Worm (Caenorhabditis elegans) whole organism, young adult: ENCODE results near the gene srw-84.

ENCODE experiments used
- F10E7.11 ChIP-seq: sonication (generic microtip); optimal IDR thresholded peaks from 2 replicates; lab custom pipeline; 2017; ENCODE audit warnings: mild to moderate bottlenecking, missing genetic modification characterization, moderate library complexity, missing compliant biosample characterization
- F23B12.7 ChIP-seq: sonication (generic microtip); optimal IDR thresholded peaks from 2 replicates; lab custom pipeline; 2017; ENCODE audit warnings: missing genetic modification characterization, mild to moderate bottlenecking, missing compliant biosample characterization, antibody characterized with exemption, moderate library complexity; ENCODE audit not compliant: insufficient read depth
- F33H1.4 ChIP-seq: fragments of 200-800 bp; sonication (Bioruptor generic); IDR thresholded peaks from 2 replicates; pipeline ENCODE4 v1.3.6; 2022; ENCODE audit warnings: missing genetic modification reagents, missing genetic modification characterization, missing compliant biosample characterization
- F37B4.10 ChIP-seq: fragments of 200-800 bp; sonication (Bioruptor generic); IDR thresholded peaks from 2 replicates; pipeline ENCODE4 v1.3.6; 2022; ENCODE audit warnings: missing genetic modification characterization, missing compliant biosample characterization
- F57A8.1 ChIP-seq: fragments of 200-800 bp; sonication (Bioruptor generic); optimal IDR thresholded peaks from 2 replicates; lab custom pipeline; 2018; ENCODE audit warnings: mild to moderate bottlenecking, missing genetic modification characterization, moderate library complexity, missing compliant biosample characterization
- K12H6.12 ChIP-seq: fragments of 200-800 bp; sonication (Bioruptor generic); optimal IDR thresholded peaks from 2 replicates; lab custom pipeline; 2018; ENCODE audit warnings: mild to moderate bottlenecking, missing genetic modification characterization, missing compliant biosample characterization
- T26A5.8 ChIP-seq: sonication (generic microtip); optimal IDR thresholded peaks from 2 replicates; lab custom pipeline; 2016; ENCODE audit warnings: missing genetic modification characterization, missing compliant biosample characterization
- Y56A3A.18 ChIP-seq: fragments of 200-800 bp; sonication (Bioruptor generic); IDR thresholded peaks from 2 replicates; pipeline ENCODE4 v1.3.6; 2022; ENCODE audit warnings: missing genetic modification reagents, missing genetic modification characterization, missing compliant biosample characterization
- Y79H2A.3 ChIP-seq: fragments of 200-800 bp; sonication (Bioruptor generic); conservative IDR thresholded peaks from 2 replicates; pipeline ENCODE4 v1.3.6; 2022; ENCODE audit warnings: missing genetic modification reagents, missing genetic modification characterization, missing compliant biosample characterization
- aptf-2 ChIP-seq: fragments of 200-800 bp; sonication (Bioruptor generic); conservative IDR thresholded peaks from 2 replicates; pipeline ENCODE4 v1.3.6; 2022; ENCODE audit warnings: missing genetic modification reagents, missing genetic modification characterization, missing compliant biosample characterization
- aptf-3 ChIP-seq: fragments of 200-800 bp; sonication (Bioruptor generic); IDR thresholded peaks from 2 replicates; pipeline ENCODE4 v1.3.6; 2022; ENCODE audit warnings: missing genetic modification characterization, missing compliant biosample characterization
- athp-1 ChIP-seq: sonication (generic microtip); optimal IDR thresholded peaks from 2 replicates; lab custom pipeline; 2017; ENCODE audit warnings: mild to moderate bottlenecking, missing genetic modification characterization, missing compliant biosample characterization
- bed-2 ChIP-seq: fragments of 200-800 bp; sonication (Bioruptor generic); IDR thresholded peaks from 2 replicates; pipeline ENCODE4 v1.3.6; 2022; ENCODE audit warnings: missing genetic modification reagents, missing genetic modification characterization, missing compliant biosample characterization
- cebp-1 ChIP-seq, 2 experiments: fragments of 200-800 bp in 1 of 2; sonication (Bioruptor generic) in 1 of 2; sonication (generic microtip) in 1 of 2; IDR thresholded peaks in 1 of 2; optimal IDR thresholded peaks in 1 of 2; 2 replicates each; pipeline versions ENCODE4 v1.3.6 to Lab custom; 2017 to 2022; ENCODE audit warnings: missing compliant biosample characterization in 2 of 2, missing genetic modification characterization in 2 of 2, mild to moderate bottlenecking in 1 of 2, missing genetic modification reagents in 1 of 2, moderate library complexity in 1 of 2
- ceh-58 ChIP-seq: fragments of 200-800 bp; sonication (Bioruptor generic); IDR thresholded peaks from 2 replicates; pipeline ENCODE4 v1.3.6; 2022; ENCODE audit warnings: missing genetic modification characterization, missing compliant biosample characterization
- chd-7 ChIP-seq: sonication (generic microtip); optimal IDR thresholded peaks from 2 replicates; lab custom pipeline; 2016; ENCODE audit warnings: mild to moderate bottlenecking, missing genetic modification characterization, moderate library complexity, missing compliant biosample characterization
- dpl-1 ChIP-seq: fragments of 150-350 bp; optimal IDR thresholded peaks from 2 replicates; lab custom pipeline; 2014; ENCODE audit warnings: missing biosample characterization, missing genetic modification reagents, missing genetic modification characterization
- egl-44 ChIP-seq: fragments of 200-800 bp; sonication (Bioruptor generic); IDR thresholded peaks from 2 replicates; pipeline ENCODE4 v1.3.6; 2022; ENCODE audit warnings: missing genetic modification reagents, missing genetic modification characterization, missing compliant biosample characterization
- ets-4 ChIP-seq: fragments of 200-800 bp; sonication (Bioruptor generic); optimal IDR thresholded peaks from 2 replicates; lab custom pipeline; 2018; ENCODE audit warnings: mild to moderate bottlenecking, missing genetic modification characterization, missing compliant biosample characterization
- gei-17 ChIP-seq: fragments of 200-800 bp; sonication (Bioruptor generic); optimal IDR thresholded peaks from 2 replicates; lab custom pipeline; 2018; ENCODE audit warnings: mild to moderate bottlenecking, missing genetic modification characterization, missing compliant biosample characterization
- let-607 ChIP-seq, 2 experiments: fragments of 200-800 bp in 1 of 2; sonication (Bioruptor generic) in 1 of 2; sonication (generic microtip) in 1 of 2; optimal IDR thresholded peaks; 2 replicates each; lab custom pipeline; 2016 to 2018; ENCODE audit warnings: mild to moderate bottlenecking in 2 of 2, missing compliant biosample characterization in 2 of 2, missing genetic modification characterization in 2 of 2, moderate library complexity in 2 of 2, missing genotype in 1 of 2
- lin-26 ChIP-seq: fragments of 200-800 bp; sonication (Bioruptor generic); IDR thresholded peaks from 2 replicates; pipeline ENCODE4 v1.3.6; 2022; ENCODE audit warnings: missing genetic modification reagents, missing genetic modification characterization, missing compliant biosample characterization
- lin-40 ChIP-seq: sonication (generic microtip); optimal IDR thresholded peaks from 2 replicates; lab custom pipeline; 2016; ENCODE audit warnings: missing genetic modification characterization, mild to moderate bottlenecking, missing compliant biosample characterization, missing genotype, missing genetic modification reagents
- lir-1 ChIP-seq: fragments of 200-800 bp; sonication (Bioruptor generic); conservative IDR thresholded peaks from 2 replicates; pipeline ENCODE4 v1.3.6; 2022; ENCODE audit warnings: missing genetic modification reagents, missing genetic modification characterization, missing compliant biosample characterization
- nfya-1 ChIP-seq: sonication (generic microtip); optimal IDR thresholded peaks from 2 replicates; lab custom pipeline; 2017; ENCODE audit warnings: antibody characterized with exemption, missing compliant biosample characterization, missing genetic modification characterization, borderline replicate concordance; ENCODE audit not compliant: insufficient read depth
- nhr-120 ChIP-seq: fragments of 200-800 bp; sonication (Bioruptor generic); IDR thresholded peaks from 2 replicates; pipeline ENCODE4 v1.3.6; 2022; ENCODE audit warnings: missing genetic modification characterization, missing compliant biosample characterization
- nhr-27 ChIP-seq: fragments of 200-800 bp; sonication (Bioruptor generic); optimal IDR thresholded peaks from 2 replicates; lab custom pipeline; 2018; ENCODE audit warnings: mild to moderate bottlenecking, missing genetic modification characterization, moderate library complexity, missing compliant biosample characterization
- rcor-1 ChIP-seq: fragments of 200-800 bp; sonication (Bioruptor generic); IDR thresholded peaks from 2 replicates; pipeline ENCODE4 v1.3.6; 2022; ENCODE audit warnings: missing genetic modification reagents, missing genetic modification characterization, missing compliant biosample characterization
- sdz-38 ChIP-seq: sonication (generic microtip); optimal IDR thresholded peaks from 2 replicates; lab custom pipeline; 2016; ENCODE audit warnings: missing genotype, missing genetic modification characterization, missing compliant biosample characterization
- tbp1 ChIP-seq: fragments of 200-800 bp; sonication (Bioruptor generic); optimal IDR thresholded peaks from 2 replicates; lab custom pipeline; 2018; ENCODE audit warnings: mild to moderate bottlenecking, missing genetic modification characterization, missing compliant biosample characterization
- unc-130 ChIP-seq: sonication (generic microtip); optimal IDR thresholded peaks from 2 replicates; lab custom pipeline; 2016; ENCODE audit warnings: missing genetic modification reagents, missing genetic modification characterization, missing compliant biosample characterization
- xnd-1 ChIP-seq: sonication (generic microtip); optimal IDR thresholded peaks from 2 replicates; lab custom pipeline; 2016; ENCODE audit warnings: missing genotype, missing genetic modification reagents, missing genetic modification characterization, missing compliant biosample characterization
- ztf-18 ChIP-seq: sonication (generic microtip); optimal IDR thresholded peaks from 2 replicates; lab custom pipeline; 2016; ENCODE audit warnings: missing genotype, mild to moderate bottlenecking, missing genetic modification characterization, missing compliant biosample characterization
- ztf-3 ChIP-seq: fragments of 200-800 bp; sonication (Bioruptor generic); optimal IDR thresholded peaks from 2 replicates; lab custom pipeline; 2018; ENCODE audit warnings: mild to moderate bottlenecking, missing genetic modification characterization, missing compliant biosample characterization

The srw-84 gene

ce11 chrV:19380968-19381367, at the start of gene srw-84:
srw-84 (plus strand) TSS chrV:19381268.
- no peak for TF ChIP-seq F57A8.1 (GFP tag; lab: Kevin White, UChicago)
- TF ChIP-seq ceh-58 (GFP tag; lab: Robert Waterston, UW): no peak
- no peak for TF ChIP-seq F33H1.4 (GFP tag; lab: Robert Waterston, UW)
- TF ChIP-seq lir-1 (GFP tag; lab: Robert Waterston, UW): no peak
- no peak for TF ChIP-seq aptf-3
- TF ChIP-seq dpl-1 (GFP tag; lab: Kevin White, UChicago): no peak
- TF ChIP-seq lin-40: no peak
- no peak for TF ChIP-seq nhr-27 (tag; lab: Kevin White, UChicago)
- no peak for TF ChIP-seq lin-26 (GFP tag; lab: Robert Waterston, UW)
- no peak for TF ChIP-seq cebp-1 (GFP tag; IDR thresholded peaks at IDR 0.05; lab: Robert Waterston, UW)
- TF ChIP-seq cebp-1 (tag; optimal IDR thresholded peaks at IDR 0.05; lab: Kevin White, UChicago): no peak
- no peak for TF ChIP-seq F10E7.11 (tag; lab: Kevin White, UChicago)
- no peak for TF ChIP-seq bed-2 (GFP tag; lab: Robert Waterston, UW)

- TF ChIP-seq xnd-1 (tag; lab: Kevin White, UChicago) (no peak), nhr-120 (GFP tag; lab: Robert Waterston, UW) (no peak), let-607 (tag; optimal IDR thresholded peaks at IDR 0.05; lab: Kevin White, UChicago) (no peak), athp-1 (tag; lab: Kevin White, UChicago) (no peak), aptf-2 (GFP tag; lab: Robert Waterston, UW) (no peak), ztf-3 (GFP tag; lab: Kevin White, UChicago) (no peak)
Measured at ce11 chrV:19337333-19337732, 43.7 kb upstream of the srw-84 start.

ce11 chrV:19351944-19352343, 29.1 kb upstream of the srw-84 start:
- TF ChIP-seq cebp-1 (GFP tag; IDR thresholded peaks at IDR 0.05; lab: Robert Waterston, UW) (no peak), cebp-1 (tag; optimal IDR thresholded peaks at IDR 0.05; lab: Kevin White, UChicago) (peak; percentile 6), egl-44 (GFP tag; lab: Robert Waterston, UW) (no peak), sdz-38 (no peak)

ce11 chrV:19354506-19354905, 26.6 kb upstream of the srw-84 start:
- no peak for TF ChIP-seq T26A5.8 (tag; lab: Kevin White, UChicago)
- no peak for TF ChIP-seq egl-44 (GFP tag; lab: Robert Waterston, UW)
- no peak for TF ChIP-seq rcor-1 (GFP tag; lab: Robert Waterston, UW)
- TF ChIP-seq K12H6.12 (tag; lab: Kevin White, UChicago): no peak
- TF ChIP-seq ztf-18 (tag; lab: Kevin White, UChicago): no peak
- no peak for TF ChIP-seq Y56A3A.18
- no peak for TF ChIP-seq gei-17 (GFP tag; lab: Kevin White, UChicago)
- TF ChIP-seq aptf-2 (GFP tag; lab: Robert Waterston, UW): no peak
- no peak for TF ChIP-seq F37B4.10
- no peak for TF ChIP-seq chd-7 (tag; lab: Kevin White, UChicago)
- no peak for TF ChIP-seq F23B12.7 (tag; lab: Kevin White, UChicago)
- no peak for TF ChIP-seq tbp1 (GFP tag; lab: Kevin White, UChicago)
- no peak for TF ChIP-seq unc-130
- no peak for TF ChIP-seq nfya-1 (tag; lab: Kevin White, UChicago)
- no peak for TF ChIP-seq Y79H2A.3 (GFP tag; lab: Robert Waterston, UW)
- TF ChIP-seq ets-4 (GFP tag; lab: Kevin White, UChicago): no peak
- TF ChIP-seq, all 124 proteins: peak for 0
